Fruit fly (Drosophila melanogaster) whole organism, pupa: Measurements from ENCODE around the gene Usp1.

Experiments used
- CG10348 ChIP-seq: fragments of 200-800 bp; sonication (Bioruptor generic); IDR thresholded peaks from 2 replicates; pipeline ENCODE4 v1.3.6; 2022; ENCODE audit warnings: missing biosample characterization, missing genetic modification characterization
- CG13204 ChIP-seq: fragments of 200-800 bp; sonication (Bioruptor generic); optimal IDR thresholded peaks from 2 replicates; lab custom pipeline; 2018; ENCODE audit warnings: missing biosample characterization, mild to moderate bottlenecking, missing genetic modification characterization, moderate library complexity
- CG34367 ChIP-seq: fragments of 200-800 bp; sonication (Bioruptor generic); optimal IDR thresholded peaks from 2 replicates; lab custom pipeline; 2018; ENCODE audit warnings: missing biosample characterization, mild to moderate bottlenecking, missing genetic modification characterization
- CG4496 ChIP-seq: fragments of 200-800 bp; sonication (Bioruptor generic); IDR thresholded peaks from 3 replicates; pipeline ENCODE4 v1.3.6; 2022; ENCODE audit warnings: missing biosample characterization, missing genetic modification characterization
- EcR ChIP-seq: fragments of 200-800 bp; sonication (Bioruptor generic); optimal IDR thresholded peaks from 3 replicates; lab custom pipeline; 2019; ENCODE audit warnings: missing biosample characterization, missing genetic modification characterization, mild to moderate bottlenecking, moderate library complexity, missing genetic modification reagents
- Ets98B ChIP-seq: fragments of 200-800 bp; sonication (Bioruptor generic); IDR thresholded peaks from 2 replicates; pipeline ENCODE4 v1.3.6; 2022; ENCODE audit warnings: missing biosample characterization, missing genetic modification characterization
- fd96Ca ChIP-seq: fragments of 200-800 bp; sonication (Bioruptor generic); IDR thresholded peaks from 3 replicates; pipeline ENCODE4 v1.3.6; 2022; ENCODE audit warnings: missing biosample characterization, missing genetic modification characterization
- gl ChIP-seq: fragments of 200-800 bp; sonication (Bioruptor generic); optimal IDR thresholded peaks from 2 replicates; lab custom pipeline; 2018; ENCODE audit warnings: missing biosample characterization, mild to moderate bottlenecking, missing genetic modification characterization
- rn ChIP-seq: fragments of 200-800 bp; sonication (Bioruptor generic); IDR thresholded peaks from 2 replicates; pipeline ENCODE4 v1.3.6; 2022; ENCODE audit warnings: missing biosample characterization, missing genetic modification characterization

DNA sequence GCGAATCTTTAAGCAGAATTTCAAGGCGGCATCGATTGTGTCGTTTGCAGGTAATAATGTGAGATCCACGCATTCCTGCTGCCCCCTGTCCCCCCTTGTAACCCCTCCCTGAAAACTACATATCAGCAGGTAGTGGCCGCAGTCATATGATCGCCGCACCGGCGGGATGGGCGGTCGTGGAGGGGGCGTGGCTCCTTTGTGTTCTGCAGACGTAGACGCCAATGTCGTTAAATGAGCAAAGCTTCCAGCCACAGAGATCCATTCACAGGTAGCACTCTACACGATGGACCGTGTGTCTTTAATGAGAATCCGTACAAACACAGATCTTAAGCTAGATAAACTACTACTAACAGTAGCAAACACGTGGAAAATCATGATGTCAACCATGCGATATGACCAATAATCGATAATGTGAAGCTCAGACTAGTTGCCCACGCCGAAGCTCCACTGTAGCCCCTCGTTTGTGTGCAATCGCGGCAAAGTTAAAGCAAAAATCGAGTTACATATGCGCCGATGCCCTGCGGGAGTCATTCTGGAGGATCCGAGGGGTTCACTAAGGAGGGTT lies 27.1 kb downstream of the Usp1 start, which contains the start of gene CG45544:
- TF ChIP-seq CG34367 (tag; lab: Kevin White, UChicago), result peak; percentile 94
- peak; percentile 94 for TF ChIP-seq gl (tag; lab: Kevin White, UChicago)
- peak; percentile 95 for TF ChIP-seq fd96Ca
- TF ChIP-seq CG4496 (GFP tag; lab: Robert Waterston, UW), result peak; percentile 89
- peak; percentile 76 for TF ChIP-seq rn (GFP tag; lab: Robert Waterston, UW)
- peak; percentile 68 for TF ChIP-seq Ets98B (GFP tag; lab: Robert Waterston, UW)
- peak; percentile 64 for TF ChIP-seq EcR (GFP tag; lab: Kevin White, UChicago)
- no peak for TF ChIP-seq CG10348 (GFP tag; lab: Robert Waterston, UW)
- peak; percentile 88 for TF ChIP-seq CG13204 (GFP tag; lab: Kevin White, UChicago)
